Fruit fly (Drosophila melanogaster): ENCODE results near the gene Gmppb.

DNA sequence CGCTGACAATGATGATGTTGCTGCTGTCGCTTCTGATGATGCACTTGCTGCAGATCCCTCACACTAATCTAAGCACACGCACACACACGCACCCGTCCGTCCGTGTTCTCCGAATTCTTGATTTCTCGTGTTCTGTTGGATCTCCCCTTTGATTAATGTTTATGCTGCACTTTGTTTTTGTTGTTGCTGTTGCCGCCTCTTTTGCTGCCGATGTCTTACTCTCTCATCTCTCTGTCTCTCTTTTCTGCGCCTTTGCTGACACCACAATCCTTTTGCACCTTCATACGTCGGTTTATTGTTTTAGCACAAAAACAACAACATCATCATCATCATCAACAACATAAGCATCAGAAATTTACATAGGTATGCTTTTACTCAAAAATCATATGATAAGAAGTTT is 13.2 kb upstream of the Gmppb start:
- TF ChIP-seq CG32121 (GFP tag; IDR thresholded peaks at IDR 0.05) (no peak), CG13204 (GFP tag; optimal IDR thresholded peaks at IDR 0.05) (no peak), D1 (tag; optimal IDR thresholded peaks at IDR 0.05) (no peak), CG4496 (GFP tag; IDR thresholded peaks at IDR 0.05) (no peak), Snoo (tag; optimal IDR thresholded peaks at IDR 0.05) (no peak), CG15710 (tag; optimal IDR thresholded peaks at IDR 0.05) (no peak), CG34367 (tag; optimal IDR thresholded peaks at IDR 0.05) (no peak), CG17806 (tag; optimal IDR thresholded peaks at IDR 0.05) (no peak), CG9948 (tag; optimal IDR thresholded peaks at IDR 0.05) (no peak)
